Fruit fly (Drosophila melanogaster): ENCODE data around the gene Ugt37A1.

Ugt37A1 gene

dm6 chr2L:20414750-20415211 lies 40.9 kb upstream of the Ugt37A1 start, which contains the start of gene CG10947 (continued):
- TF ChIP-seq CG6163 (GFP tag; IDR thresholded peaks at IDR 0.05) (peak; percentile 51; the same call in 1 of the 3 replicates), Met (GFP tag; optimal IDR thresholded peaks at IDR 0.05) (peak; percentile 47), fd59A (GFP tag; optimal IDR thresholded peaks at IDR 0.05) (no peak), Eip93F (GFP tag; optimal IDR thresholded peaks at IDR 0.05) (no peak), CG15336 (GFP tag; IDR thresholded peaks at IDR 0.05) (no peak), CG10669 (GFP tag; optimal IDR thresholded peaks at IDR 0.05) (no peak), CG11902 (GFP tag; optimal IDR thresholded peaks at IDR 0.05) (no peak), Eip75B (GFP tag; optimal IDR thresholded peaks at IDR 0.05) (peak; percentile 33), spab (GFP tag; optimal IDR thresholded peaks at IDR 0.05) (no peak), OdsH (GFP tag; optimal IDR thresholded peaks at IDR 0.05) (peak; percentile 46), Eip78C (GFP tag) (peak; percentile 80), CG31627 (GFP tag; optimal IDR thresholded peaks at IDR 0.05) (peak; percentile 68), net (GFP tag; optimal IDR thresholded peaks at IDR 0.05) (no peak), dac (GFP tag; optimal IDR thresholded peaks at IDR 0.05) (peak; percentile 23), fkh (GFP tag; optimal IDR thresholded peaks at IDR 0.05) (peak; percentile 48), fd85E (GFP tag; optimal IDR thresholded peaks at IDR 0.05) (no peak), CG9139 (GFP tag; optimal IDR thresholded peaks at IDR 0.05) (no peak), Hr38 (GFP tag; optimal IDR thresholded peaks at IDR 0.05) (no peak), pdm3 (GFP tag; optimal IDR thresholded peaks at IDR 0.05) (peak; percentile 58), Gug (GFP tag; IDR thresholded peaks at IDR 0.05) (no peak)

dm6 chr2L:20413826-20414225 lies 39.9 kb upstream of the Ugt37A1 start:
- TF ChIP-seq CG8119 (GFP tag; IDR thresholded peaks at IDR 0.05): no peak

DNA sequence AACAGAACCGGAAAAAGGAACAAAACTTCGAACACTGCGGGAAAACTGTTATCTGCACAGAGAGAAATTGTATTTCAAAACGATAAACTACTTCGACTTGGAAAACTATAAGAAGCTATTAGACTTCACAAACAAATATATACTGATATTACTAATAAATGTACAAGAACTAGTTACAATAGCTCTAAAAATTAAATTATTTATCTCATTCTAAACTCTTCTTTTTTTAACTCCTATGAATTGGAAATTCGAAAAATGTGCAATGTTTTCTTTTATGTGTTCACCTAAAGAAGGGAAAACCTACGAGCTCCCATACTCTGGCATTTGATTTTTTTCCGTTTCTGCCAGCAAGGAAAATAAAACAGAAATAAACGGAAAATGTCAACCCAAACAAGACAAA lies 27.5 kb upstream of the Ugt37A1 start:
- TF ChIP-seq fd59A (GFP tag; optimal IDR thresholded peaks at IDR 0.05) (no peak), Eip78C (GFP tag) (peak; percentile 52), svp (GFP tag) (no peak), CG32006 (GFP tag; optimal IDR thresholded peaks at IDR 0.05) (peak; percentile 32)

DNA sequence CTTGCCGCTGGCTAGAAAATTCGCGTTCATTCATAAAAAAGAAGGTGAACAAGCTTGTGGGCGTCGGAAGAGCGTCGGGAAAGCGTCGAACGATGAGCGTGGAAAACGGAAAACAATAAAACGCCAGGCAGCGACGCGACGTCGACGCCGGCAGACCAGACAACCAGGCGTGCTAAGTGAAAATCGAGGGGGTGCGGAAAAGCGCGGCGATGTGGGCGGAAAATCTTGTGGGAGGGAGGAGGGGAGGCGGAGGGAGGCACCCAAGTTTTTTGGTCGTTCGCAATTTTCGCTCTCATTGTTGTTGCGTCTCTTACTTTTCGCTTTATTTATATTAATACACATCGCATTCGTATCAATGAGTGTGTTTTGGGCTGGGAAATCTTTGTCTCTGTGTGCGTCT lies 27.0 kb upstream of the Ugt37A1 start:
- no peak for TF ChIP-seq Eip78C (GFP tag)
- TF ChIP-seq achi (GFP tag; optimal IDR thresholded peaks at IDR 0.05): no peak
- TF ChIP-seq dac (GFP tag; optimal IDR thresholded peaks at IDR 0.05): no peak
- TF ChIP-seq CG11902 (GFP tag; optimal IDR thresholded peaks at IDR 0.05): no peak
- TF ChIP-seq esn (GFP tag; optimal IDR thresholded peaks at IDR 0.05): no peak
- TF ChIP-seq Hr39 (GFP tag; optimal IDR thresholded peaks at IDR 0.05): no peak
- TF ChIP-seq pdm3 (GFP tag; optimal IDR thresholded peaks at IDR 0.05): no peak
- no peak for TF ChIP-seq Ets21C (GFP tag; optimal IDR thresholded peaks at IDR 0.05)
- TF ChIP-seq OdsH (GFP tag; optimal IDR thresholded peaks at IDR 0.05): no peak
- TF ChIP-seq CG31627 (GFP tag; optimal IDR thresholded peaks at IDR 0.05): no peak
- TF ChIP-seq acj6 (GFP tag; optimal IDR thresholded peaks at IDR 0.05): no peak
- TF ChIP-seq lz (GFP tag; optimal IDR thresholded peaks at IDR 0.05): no peak
- TF ChIP-seq CG7368 (GFP tag; optimal IDR thresholded peaks at IDR 0.05): no peak
- TF ChIP-seq Sox14 (GFP tag; optimal IDR thresholded peaks at IDR 0.05): no peak
- TF ChIP-seq Met (GFP tag; optimal IDR thresholded peaks at IDR 0.05): no peak
- TF ChIP-seq CG34406 (GFP tag; optimal IDR thresholded peaks at IDR 0.05): no peak
- no peak for TF ChIP-seq CG1621 (tag; optimal IDR thresholded peaks at IDR 0.05)

- TF ChIP-seq Eip78C (GFP tag) (peak; percentile 16), Hr39 (GFP tag; optimal IDR thresholded peaks at IDR 0.05) (peak; percentile 60), svp (GFP tag) (peak; percentile 96), Gug (GFP tag; IDR thresholded peaks at IDR 0.05) (no peak), CG6163 (GFP tag; IDR thresholded peaks at IDR 0.05) (0 out of 3 replicates have a peak, but pooled peaks have one; percentile 32), CG10631 (GFP tag; optimal IDR thresholded peaks at IDR 0.05) (no peak)
These were observed 25.3 kb upstream of the Ugt37A1 start for dm6 chr2L:20399239-20399638.
